Fruit fly (Drosophila melanogaster) whole organism, embryonic: ENCODE data around the gene alpha-Est7.

Source experiments
- Abd-B ChIP-seq: fragments of 200-800 bp; sonication (Bioruptor generic); optimal IDR thresholded peaks from 2 replicates; lab custom pipeline; 2018; ENCODE audit warnings: missing biosample characterization, mild to moderate bottlenecking, missing genetic modification characterization, moderate library complexity
- CG10366 ChIP-seq: fragments of 200-800 bp; sonication (Bioruptor generic); IDR thresholded peaks from 2 replicates; pipeline ENCODE4 v1.3.6; 2022; ENCODE audit warnings: missing biosample characterization, missing genetic modification characterization
- CG11504 ChIP-seq: fragments of 200-800 bp; sonication (Bioruptor generic); optimal IDR thresholded peaks from 3 replicates; lab custom pipeline; 2019; ENCODE audit warnings: missing biosample characterization, mild to moderate bottlenecking, missing genetic modification characterization, moderate library complexity
- CG11560 ChIP-seq: fragments of 200-800 bp; sonication (Bioruptor generic); IDR thresholded peaks from 3 replicates; pipeline ENCODE4 v1.3.6; 2022; ENCODE audit warnings: missing biosample characterization, missing genetic modification characterization
- CG11695 ChIP-seq: fragments of 200-800 bp; sonication (Bioruptor generic); IDR thresholded peaks from 3 replicates; pipeline ENCODE4 v1.3.6; 2022; ENCODE audit warnings: missing biosample characterization, missing genetic modification characterization
- CG12104 ChIP-seq: fragments of 200-800 bp; sonication (Bioruptor generic); optimal IDR thresholded peaks from 3 replicates; lab custom pipeline; 2016; ENCODE audit warnings: missing biosample characterization, missing genetic modification characterization
- CG13123 ChIP-seq: fragments of 200-800 bp; sonication (Bioruptor generic); optimal IDR thresholded peaks from 2 replicates; lab custom pipeline; 2016; ENCODE audit warnings: missing biosample characterization, missing genetic modification characterization
- CG14441 ChIP-seq: fragments of 200-800 bp; sonication (Bioruptor generic); IDR thresholded peaks from 2 replicates; pipeline ENCODE4 v1.3.6; 2022; ENCODE audit warnings: missing biosample characterization, missing genetic modification characterization
- CG1603 ChIP-seq: fragments of 200-800 bp; sonication (Bioruptor generic); optimal IDR thresholded peaks from 2 replicates; lab custom pipeline; 2019; ENCODE audit warnings: missing biosample characterization, mild to moderate bottlenecking, missing genetic modification characterization, moderate library complexity
- CG17385 ChIP-seq: fragments of 200-800 bp; sonication (Bioruptor generic); optimal IDR thresholded peaks from 3 replicates; lab custom pipeline; 2018; ENCODE audit warnings: missing biosample characterization, mild to moderate bottlenecking, missing genetic modification characterization
- CG17912 ChIP-seq: fragments of 200-800 bp; sonication (Bioruptor generic); optimal IDR thresholded peaks from 2 replicates; lab custom pipeline; 2018; ENCODE audit warnings: missing biosample characterization, mild to moderate bottlenecking, missing genetic modification characterization
- CG18262 ChIP-seq: fragments of 200-800 bp; optimal IDR thresholded peaks from 3 replicates; lab custom pipeline; 2019; ENCODE audit warnings: missing biosample characterization, mild to moderate bottlenecking, missing genetic modification characterization, moderate library complexity
- CG1832 ChIP-seq: fragments of 200-800 bp; sonication (Bioruptor generic); optimal IDR thresholded peaks from 2 replicates; lab custom pipeline; 2017; ENCODE audit warnings: missing biosample characterization, mild to moderate bottlenecking, missing genetic modification characterization, inconsistent platforms
- CG18476 ChIP-seq: fragments of 200-800 bp; sonication (Bioruptor generic); optimal IDR thresholded peaks from 2 replicates; lab custom pipeline; 2016; ENCODE audit warnings: missing biosample characterization, mild to moderate bottlenecking, missing genetic modification characterization
- CG31224 ChIP-seq: fragments of 200-800 bp; sonication (Bioruptor generic); IDR thresholded peaks from 2 replicates; pipeline ENCODE4 v1.3.6; 2022; ENCODE audit warnings: missing biosample characterization, missing genetic modification characterization
- CG31441 ChIP-seq: fragments of 200-800 bp; sonication (Bioruptor generic); IDR thresholded peaks from 2 replicates; pipeline ENCODE4 v1.3.6; 2022; ENCODE audit warnings: missing biosample characterization, missing genetic modification characterization
- CG6254 ChIP-seq: fragments of 200-800 bp; sonication (Bioruptor generic); optimal IDR thresholded peaks from 3 replicates; lab custom pipeline; 2017; ENCODE audit warnings: mild to moderate bottlenecking, missing biosample characterization, missing genetic modification reagents, missing genetic modification characterization
- CG8281 ChIP-seq: fragments of 200-800 bp; sonication (Bioruptor generic); optimal IDR thresholded peaks from 2 replicates; lab custom pipeline; 2018; ENCODE audit warnings: missing biosample characterization, mild to moderate bottlenecking, missing genetic modification characterization, moderate library complexity
- CG8924 ChIP-seq: fragments of 200-800 bp; optimal IDR thresholded peaks from 3 replicates; lab custom pipeline; 2019; ENCODE audit warnings: missing biosample characterization, mild to moderate bottlenecking, missing genetic modification characterization, moderate library complexity
- CG9437 ChIP-seq: fragments of 200-800 bp; sonication (Bioruptor generic); optimal IDR thresholded peaks from 2 replicates; lab custom pipeline; 2018; ENCODE audit warnings: missing biosample characterization, mild to moderate bottlenecking, missing genetic modification characterization
- CG9817 ChIP-seq: fragments of 200-800 bp; sonication (Bioruptor generic); optimal IDR thresholded peaks from 2 replicates; lab custom pipeline; 2018; ENCODE audit warnings: missing biosample characterization, mild to moderate bottlenecking, missing genetic modification characterization, moderate library complexity
- E2f2 ChIP-seq: fragments of 200-800 bp; sonication (Bioruptor generic); IDR thresholded peaks from 2 replicates; pipeline ENCODE4 v1.3.6; 2022; ENCODE audit warnings: missing biosample characterization, missing genetic modification characterization
- Fer2 ChIP-seq: fragments of 200-800 bp; sonication (Bioruptor generic); optimal IDR thresholded peaks from 2 replicates; lab custom pipeline; 2018; ENCODE audit warnings: missing biosample characterization, mild to moderate bottlenecking, missing genetic modification characterization, moderate library complexity
- Fer3 ChIP-seq: fragments of 200-800 bp; sonication (Bioruptor generic); optimal IDR thresholded peaks from 2 replicates; lab custom pipeline; 2018; ENCODE audit warnings: missing biosample characterization, mild to moderate bottlenecking, missing genetic modification characterization, moderate library complexity
- HHEX ChIP-seq: fragments of 200-800 bp; sonication (Bioruptor generic); optimal IDR thresholded peaks from 3 replicates; lab custom pipeline; 2017; ENCODE audit warnings: missing biosample characterization, mild to moderate bottlenecking, missing genetic modification characterization, missing genetic modification reagents
- Hmx ChIP-seq: fragments of 200-800 bp; sonication (Bioruptor generic); optimal IDR thresholded peaks from 2 replicates; lab custom pipeline; 2016; ENCODE audit warnings: missing biosample characterization, missing genetic modification characterization
- Med ChIP-seq: fragments of 200-800 bp; sonication (Bioruptor generic); peaks from one replicate; lab custom pipeline; 2016; ENCODE audit warnings: missing biosample characterization, missing genetic modification characterization, mild to moderate bottlenecking, inconsistent platforms, moderate library complexity
- Nf-YB ChIP-seq: fragments of 200-800 bp; sonication (Bioruptor generic); optimal IDR thresholded peaks from 3 replicates; lab custom pipeline; 2019; ENCODE audit warnings: missing biosample characterization, mild to moderate bottlenecking, missing genetic modification characterization, moderate library complexity
- NfI ChIP-seq: fragments of 200-800 bp; sonication (Bioruptor generic); optimal IDR thresholded peaks from 3 replicates; lab custom pipeline; 2018; ENCODE audit warnings: missing biosample characterization, mild to moderate bottlenecking, missing genetic modification characterization, moderate library complexity
- Rfx ChIP-seq: fragments of 200-800 bp; sonication (Bioruptor generic); IDR thresholded peaks from 2 replicates; pipeline ENCODE4 v1.3.6; 2022; ENCODE audit warnings: missing biosample characterization, missing genetic modification characterization
- Six4 ChIP-seq: fragments of 200-800 bp; sonication (Bioruptor generic); optimal IDR thresholded peaks from 2 replicates; lab custom pipeline; 2016; ENCODE audit warnings: missing biosample characterization, missing genetic modification characterization
- Sox100B ChIP-seq: fragments of 200-800 bp; sonication (Bioruptor generic); optimal IDR thresholded peaks from 3 replicates; lab custom pipeline; 2018; ENCODE audit warnings: missing biosample characterization, mild to moderate bottlenecking, missing genetic modification characterization
- Taf1 ChIP-seq: fragments of 200-800 bp; sonication (Bioruptor generic); IDR thresholded peaks from 2 replicates; pipeline ENCODE4 v1.3.6; 2022; ENCODE audit warnings: missing biosample characterization, missing genetic modification characterization
- az2 ChIP-seq: fragments of 200-800 bp; sonication (Bioruptor generic); optimal IDR thresholded peaks from 3 replicates; lab custom pipeline; 2016; ENCODE audit warnings: missing biosample characterization, missing genetic modification characterization
- bcd ChIP-seq: fragments of 200-800 bp; sonication (Bioruptor generic); optimal IDR thresholded peaks from 2 replicates; lab custom pipeline; 2017; ENCODE audit warnings: missing biosample characterization, mild to moderate bottlenecking, missing genetic modification characterization
- chinmo ChIP-seq: fragments of 200-800 bp; sonication (Bioruptor generic); IDR thresholded peaks from 4 replicates; pipeline ENCODE4 v1.3.6; 2022; ENCODE audit warnings: missing biosample characterization, missing genetic modification characterization; ENCODE audit not compliant: partially characterized antibody
- corto ChIP-seq: fragments of 200-800 bp; sonication (Bioruptor generic); optimal IDR thresholded peaks from 2 replicates; lab custom pipeline; 2016; ENCODE audit warnings: missing biosample characterization, mild to moderate bottlenecking, missing genetic modification characterization, moderate library complexity
- cwo ChIP-seq: fragments of 200-800 bp; sonication (Bioruptor generic); optimal IDR thresholded peaks from 3 replicates; lab custom pipeline; 2017; ENCODE audit warnings: missing biosample characterization, missing genetic modification characterization, mild to moderate bottlenecking, moderate library complexity, missing genetic modification reagents
- dan ChIP-seq: fragments of 200-800 bp; sonication (Bioruptor generic); IDR thresholded peaks from 2 replicates; pipeline ENCODE4 v1.3.6; 2022; ENCODE audit warnings: missing biosample characterization, missing genetic modification characterization
- emc ChIP-seq: fragments of 200-800 bp; sonication (Bioruptor generic); optimal IDR thresholded peaks from 2 replicates; lab custom pipeline; 2016; ENCODE audit warnings: missing biosample characterization, missing genetic modification characterization
- esg ChIP-seq: fragments of 200-800 bp; sonication (Bioruptor generic); conservative IDR thresholded peaks from 2 replicates; pipeline ENCODE4 v1.3.6; 2022; ENCODE audit warnings: missing biosample characterization, missing genetic modification characterization
- gce ChIP-seq: fragments of 200-800 bp; sonication (Bioruptor generic); IDR thresholded peaks from 3 replicates; pipeline ENCODE4 v1.3.6; 2022; ENCODE audit warnings: missing biosample characterization, missing genetic modification characterization
- lmd ChIP-seq: fragments of 200-800 bp; sonication (Bioruptor generic); IDR thresholded peaks from 2 replicates; pipeline ENCODE4 v1.3.6; 2022; ENCODE audit warnings: missing biosample characterization, missing genetic modification characterization
- pan ChIP-seq, 4 experiments: fragments of >200 bp in 3 of 4; fragments of 200-800 bp in 1 of 4; sonication (Bioruptor generic) in 1 of 4; optimal IDR thresholded peaks in 3 of 4; IDR thresholded peaks in 1 of 4; 2 replicates each; pipeline versions ENCODE4 v1.3.6 to Lab custom; 2017 to 2022; ENCODE audit warnings: missing biosample characterization in 2 of 4, missing genetic modification characterization in 2 of 4, mixed read lengths in 1 of 4
- phol ChIP-seq: fragments of 200-800 bp; sonication (Bioruptor generic); optimal IDR thresholded peaks from 3 replicates; lab custom pipeline; 2018; ENCODE audit warnings: missing biosample characterization, mild to moderate bottlenecking, missing genetic modification characterization, moderate library complexity
- ranshi ChIP-seq: fragments of 200-800 bp; sonication (Bioruptor generic); IDR thresholded peaks from 2 replicates; pipeline ENCODE4 v1.3.6; 2022; ENCODE audit warnings: missing biosample characterization, missing genetic modification characterization
- row ChIP-seq: fragments of 200-800 bp; sonication (Bioruptor generic); IDR thresholded peaks from 3 replicates; pipeline ENCODE4 v1.3.6; 2022; ENCODE audit warnings: missing biosample characterization, missing genetic modification characterization
- scrt ChIP-seq: fragments of 200-800 bp; sonication (Bioruptor generic); optimal IDR thresholded peaks from 2 replicates; lab custom pipeline; 2018; ENCODE audit warnings: missing biosample characterization, mild to moderate bottlenecking, missing genetic modification characterization, moderate library complexity
- usp ChIP-seq: fragments of >200 bp; optimal IDR thresholded peaks from 2 replicates; lab custom pipeline; 2017; ENCODE audit warnings: missing biosample characterization, missing genetic modification characterization
- wor ChIP-seq: fragments of 200-800 bp; sonication (Bioruptor generic); IDR thresholded peaks from 2 replicates; pipeline ENCODE4 v1.3.6; 2022; ENCODE audit warnings: missing biosample characterization, missing genetic modification characterization

Gene alpha-Est7

dm6 chr3R:7490884-7491283 is 32.7 kb downstream of the alpha-Est7 start (continued):
- TF ChIP-seq chinmo (GFP tag; lab: Robert Waterston, UW), result no peak
- peak; percentile 36; the same call in 1 of the 2 replicates for TF ChIP-seq lmd (GFP tag; lab: Robert Waterston, UW)
- peak; percentile 20 for TF ChIP-seq CG8924 (tag; lab: Kevin White, UChicago)
- no peak for TF ChIP-seq emc (GFP tag; lab: Kevin White, UChicago)
- TF ChIP-seq CG11695 (GFP tag; lab: Robert Waterston, UW), result peak; percentile 36; the same call in 1 of the 3 replicates
- peak; percentile 70 for TF ChIP-seq az2 (GFP tag; lab: Kevin White, UChicago)
- TF ChIP-seq CG17385 (GFP tag; lab: Kevin White, UChicago), result peak; percentile 56
- TF ChIP-seq NfI (GFP tag; lab: Kevin White, UChicago), result peak; percentile 22
- TF ChIP-seq CG31441 (GFP tag; lab: Robert Waterston, UW), result peak; percentile 89
- peak; percentile 89 for TF ChIP-seq Sox100B (GFP tag; lab: Kevin White, UChicago)
- TF ChIP-seq Taf1 (GFP tag; lab: Robert Waterston, UW), result no peak
- TF ChIP-seq ranshi (GFP tag; lab: Robert Waterston, UW), result peak; percentile 40; the same call in 1 of the 2 replicates
- TF ChIP-seq CG8281 (tag; lab: Kevin White, UChicago), result peak; percentile 18
- TF ChIP-seq CG17912 (GFP tag; lab: Kevin White, UChicago), result no peak
- TF ChIP-seq Fer3 (tag; lab: Kevin White, UChicago), result peak; percentile 24
- TF ChIP-seq gce (GFP tag; lab: Robert Waterston, UW), result 0 out of 3 replicates have a peak, but pooled peaks have one; percentile 10
- TF ChIP-seq Abd-B (GFP tag; lab: Kevin White, UChicago), result peak; percentile 74
- peak; percentile 90 for TF ChIP-seq CG11504 (tag; lab: Kevin White, UChicago)
- peak; percentile 13; the same call in 1 of the 2 replicates for TF ChIP-seq E2f2 (GFP tag; lab: Robert Waterston, UW)
- TF ChIP-seq scrt, result peak; percentile 13
- TF ChIP-seq CG14441 (GFP tag; lab: Robert Waterston, UW), result peak; percentile 33; the same call in 1 of the 2 replicates
- peak; percentile 43 for TF ChIP-seq HHEX
- no peak for TF ChIP-seq CG13123 (GFP tag; lab: Kevin White, UChicago)
- TF ChIP-seq CG18476 (GFP tag; lab: Kevin White, UChicago), result peak; percentile 5
- TF ChIP-seq CG9437 (GFP tag; lab: Kevin White, UChicago), result peak; percentile 73
- peak; percentile 58 for TF ChIP-seq esg
- peak; percentile 24 for TF ChIP-seq Med
- TF ChIP-seq corto (GFP tag; lab: Kevin White, UChicago), result peak; percentile 30
- TF ChIP-seq bcd (GFP tag; lab: Kevin White, UChicago), result peak; percentile 50
- TF ChIP-seq row (GFP tag; lab: Robert Waterston, UW), result peak; percentile 44
- no peak for TF ChIP-seq dan (GFP tag; lab: Robert Waterston, UW)
- TF ChIP-seq Hmx (GFP tag; lab: Kevin White, UChicago), result peak; percentile 4
- TF ChIP-seq Rfx (GFP tag; lab: Robert Waterston, UW), result peak; percentile 17; the same call in 1 of the 2 replicates
- TF ChIP-seq CG31224 (GFP tag; lab: Robert Waterston, UW), result no peak
- TF ChIP-seq CG6254 (GFP tag; lab: Kevin White, UChicago), result peak; percentile 11
- TF ChIP-seq Six4 (GFP tag; lab: Kevin White, UChicago), result peak; percentile 47
- TF ChIP-seq CG11560, result no peak
- peak; percentile 17 for TF ChIP-seq Fer2 (tag; lab: Kevin White, UChicago)
- TF ChIP-seq CG1603 (tag; lab: Kevin White, UChicago), result peak; percentile 16
- TF ChIP-seq CG10366, result peak; percentile 49; the same call in 1 of the 2 replicates
- TF ChIP-seq CG18262 (tag; lab: Kevin White, UChicago), result peak; percentile 80
- TF ChIP-seq pan (optimal IDR thresholded peaks at IDR 0.05; lab: Kevin White, UChicago), result no peak
- TF ChIP-seq pan (GFP tag; optimal IDR thresholded peaks at IDR 0.05 in 1 of 2, IDR thresholded peaks at IDR 0.05 in 1 of 2), result peak in 1 of 2 experiments; percentile 57
- TF ChIP-seq wor (GFP tag; lab: Robert Waterston, UW), result peak; percentile 46; the same call in 1 of the 2 replicates
- peak; percentile 86 for TF ChIP-seq phol (tag; lab: Kevin White, UChicago)
- TF ChIP-seq CG12104 (GFP tag; lab: Kevin White, UChicago), result peak; percentile 52
- TF ChIP-seq cwo, result peak; percentile 3
- no peak for TF ChIP-seq Nf-YB (GFP tag; lab: Kevin White, UChicago)
- TF ChIP-seq CG1832, result no peak
- peak; percentile 24 for TF ChIP-seq CG9817
- TF ChIP-seq usp, result no peak
